Worm (Caenorhabditis elegans) whole organism, L4 larva: ENCODE data around the gene nhr-223.

Experiments
- F37D6.2 ChIP-seq: sonication (generic microtip); optimal IDR thresholded peaks from 2 replicates; lab custom pipeline; 2016; ENCODE audit warnings: mild to moderate bottlenecking, missing genetic modification characterization, missing compliant biosample characterization
- ama-1 ChIP-seq: fragments of 150-350 bp; optimal IDR thresholded peaks from 2 replicates; lab custom pipeline; 2014; ENCODE audit warnings: inconsistent platforms, mixed read lengths
- egl-27 ChIP-seq: sonication (generic microtip); optimal IDR thresholded peaks from 3 replicates; lab custom pipeline; 2017; ENCODE audit warnings: missing biosample characterization, missing genetic modification reagents, missing genetic modification characterization

- TF ChIP-seq F37D6.2 (tag; lab: Kevin White, UChicago), result no peak
- no peak for TF ChIP-seq ama-1 (lab: Kevin White, UChicago)
- TF ChIP-seq egl-27, result no peak
These were observed 22.2 kb upstream of the nhr-223 start for ce11 chrV:15773941-15774340.
